Worm (Caenorhabditis elegans) whole organism, late embryonic: ENCODE data around the gene ndc-80.

ENCODE experiments used
- K09A11.1 ChIP-seq: sonication (generic microtip); optimal IDR thresholded peaks from 2 replicates; lab custom pipeline; 2017; ENCODE audit warnings: antibody characterized with exemption, mild to moderate bottlenecking, missing genetic modification characterization, missing compliant biosample characterization; ENCODE audit not compliant: insufficient read depth
- T23F11.4 ChIP-seq: fragments of 200-800 bp; sonication (Bioruptor generic); optimal IDR thresholded peaks from 2 replicates; lab custom pipeline; 2018; ENCODE audit warnings: mild to moderate bottlenecking, missing genetic modification characterization, missing compliant biosample characterization
- ahr-1 ChIP-seq: sonication (generic microtip); optimal IDR thresholded peaks from 2 replicates; lab custom pipeline; 2016; ENCODE audit warnings: missing genetic modification characterization, missing compliant biosample characterization
- ama-1 ChIP-seq: fragments of 150-350 bp; optimal IDR thresholded peaks from 2 replicates; lab custom pipeline; 2014
- ceh-14 ChIP-seq: sonication (generic microtip); optimal IDR thresholded peaks from 2 replicates; lab custom pipeline; 2016; ENCODE audit warnings: missing genotype, missing genetic modification characterization, missing compliant biosample characterization
- ceh-2 ChIP-seq: sonication (generic microtip); optimal IDR thresholded peaks from 2 replicates; lab custom pipeline; 2016; ENCODE audit warnings: missing genotype, missing genetic modification characterization, missing compliant biosample characterization
- ceh-24 ChIP-seq: sonication (generic microtip); optimal IDR thresholded peaks from 2 replicates; lab custom pipeline; 2016; ENCODE audit warnings: mild to moderate bottlenecking, missing genetic modification characterization, missing compliant biosample characterization
- ceh-31 ChIP-seq: sonication (generic microtip); optimal IDR thresholded peaks from 2 replicates; lab custom pipeline; 2016; ENCODE audit warnings: missing genetic modification characterization, missing compliant biosample characterization
- ceh-34 ChIP-seq: sonication (generic microtip); optimal IDR thresholded peaks from 2 replicates; lab custom pipeline; 2016; ENCODE audit warnings: mild to moderate bottlenecking, missing genetic modification characterization, missing compliant biosample characterization
- ceh-45 ChIP-seq: fragments of 200-800 bp; sonication (Bioruptor generic); IDR thresholded peaks from 2 replicates; pipeline ENCODE4 v1.3.6; 2022; ENCODE audit warnings: missing genetic modification reagents, missing genetic modification characterization, missing compliant biosample characterization
- ceh-9 ChIP-seq: sonication (generic microtip); optimal IDR thresholded peaks from 2 replicates; lab custom pipeline; 2016; ENCODE audit warnings: mild to moderate bottlenecking, missing genetic modification characterization, inconsistent platforms, missing compliant biosample characterization
- che-1 ChIP-seq: sonication (generic microtip); optimal IDR thresholded peaks from 2 replicates; lab custom pipeline; 2016; ENCODE audit warnings: mild to moderate bottlenecking, missing genetic modification characterization, missing compliant biosample characterization
- elt-2 ChIP-seq: sonication (generic microtip); optimal IDR thresholded peaks from 2 replicates; lab custom pipeline; 2016; ENCODE audit warnings: missing genetic modification reagents, missing genetic modification characterization, missing compliant biosample characterization
- ets-4 ChIP-seq: sonication (generic microtip); optimal IDR thresholded peaks from 2 replicates; lab custom pipeline; 2016; ENCODE audit warnings: missing genetic modification characterization, missing compliant biosample characterization
- eyg-1 ChIP-seq: sonication (generic microtip); optimal IDR thresholded peaks from 2 replicates; lab custom pipeline; 2016; ENCODE audit warnings: missing genotype, missing genetic modification characterization, missing compliant biosample characterization
- fkh-10 ChIP-seq: fragments of 150-350 bp; optimal IDR thresholded peaks from 2 replicates; lab custom pipeline; 2014; ENCODE audit warnings: missing biosample characterization, missing genetic modification reagents, missing genetic modification characterization
- fkh-6 ChIP-seq: sonication (generic microtip); optimal IDR thresholded peaks from 2 replicates; lab custom pipeline; 2016; ENCODE audit warnings: missing genetic modification characterization, missing compliant biosample characterization
- gmeb-2 ChIP-seq: sonication (generic microtip); optimal IDR thresholded peaks from 2 replicates; lab custom pipeline; 2016; ENCODE audit warnings: missing genetic modification characterization, inconsistent platforms, missing compliant biosample characterization
- hlh-13 ChIP-seq: fragments of 200-800 bp; sonication (Bioruptor generic); optimal IDR thresholded peaks from 2 replicates; lab custom pipeline; 2018; ENCODE audit warnings: mild to moderate bottlenecking, missing genetic modification characterization, missing compliant biosample characterization
- hlh-15 ChIP-seq: sonication (generic microtip); optimal IDR thresholded peaks from 2 replicates; lab custom pipeline; 2016; ENCODE audit warnings: missing genetic modification characterization, missing compliant biosample characterization
- hlh-30 ChIP-seq: sonication (generic microtip); optimal IDR thresholded peaks from 2 replicates; lab custom pipeline; 2017; ENCODE audit warnings: antibody characterized with exemption, missing genetic modification characterization, missing compliant biosample characterization; ENCODE audit not compliant: insufficient read depth
- lim-6 ChIP-seq: sonication (generic microtip); optimal IDR thresholded peaks from 2 replicates; lab custom pipeline; 2016; ENCODE audit warnings: missing genetic modification characterization, missing compliant biosample characterization
- lin-11 ChIP-seq: fragments of 200-800 bp; sonication (Bioruptor generic); optimal IDR thresholded peaks from 2 replicates; lab custom pipeline; 2018; ENCODE audit warnings: mild to moderate bottlenecking, missing genetic modification characterization, missing compliant biosample characterization
- madf-2 ChIP-seq: sonication (generic microtip); optimal IDR thresholded peaks from 2 replicates; lab custom pipeline; 2017; ENCODE audit warnings: missing genetic modification characterization, missing compliant biosample characterization
- mec-3 ChIP-seq: sonication (generic microtip); optimal IDR thresholded peaks from 2 replicates; lab custom pipeline; 2016; ENCODE audit warnings: borderline replicate concordance, missing genetic modification characterization, missing compliant biosample characterization
- nhr-11 ChIP-seq: fragments of 150-350 bp; optimal IDR thresholded peaks from 2 replicates; lab custom pipeline; 2014; ENCODE audit warnings: missing biosample characterization, missing genetic modification characterization
- nhr-232 ChIP-seq: sonication (generic microtip); optimal IDR thresholded peaks from 2 replicates; lab custom pipeline; 2016; ENCODE audit warnings: missing genetic modification characterization, missing compliant biosample characterization
- npax-4 ChIP-seq: sonication (generic microtip); optimal IDR thresholded peaks from 2 replicates; lab custom pipeline; 2016; ENCODE audit warnings: missing genetic modification characterization, missing compliant biosample characterization
- odd-2 ChIP-seq: sonication (generic microtip); optimal IDR thresholded peaks from 2 replicates; lab custom pipeline; 2017; ENCODE audit warnings: antibody characterized with exemption, mild to moderate bottlenecking, missing genetic modification characterization, missing compliant biosample characterization
- pag-3 ChIP-seq: sonication (generic microtip); optimal IDR thresholded peaks from 2 replicates; lab custom pipeline; 2016; ENCODE audit warnings: missing compliant biosample characterization, missing genetic modification characterization, borderline replicate concordance
- pat-9 ChIP-seq: fragments of 200-800 bp; sonication (Bioruptor generic); optimal IDR thresholded peaks from 2 replicates; lab custom pipeline; 2018; ENCODE audit warnings: mild to moderate bottlenecking, missing genetic modification characterization, moderate library complexity, missing compliant biosample characterization
- pax-1 ChIP-seq: fragments of 150-350 bp; optimal IDR thresholded peaks from 2 replicates; lab custom pipeline; 2014; ENCODE audit warnings: missing biosample characterization, missing genetic modification characterization
- pha-4 ChIP-seq: fragments of 150-350 bp; optimal IDR thresholded peaks from 2 replicates; lab custom pipeline; 2018; ENCODE audit warnings: missing biosample characterization, missing genetic modification reagents, missing genetic modification characterization
- ref-2 ChIP-seq: sonication (generic microtip); optimal IDR thresholded peaks from 2 replicates; lab custom pipeline; 2016; ENCODE audit warnings: missing genetic modification characterization, missing compliant biosample characterization
- sox-4 ChIP-seq: sonication (generic microtip); optimal IDR thresholded peaks from 2 replicates; lab custom pipeline; 2017; ENCODE audit warnings: mild to moderate bottlenecking, missing genetic modification characterization, inconsistent platforms, missing compliant biosample characterization
- syd-9 ChIP-seq: sonication (generic microtip); optimal IDR thresholded peaks from 2 replicates; lab custom pipeline; 2016; ENCODE audit warnings: mild to moderate bottlenecking, missing genetic modification characterization, moderate library complexity, missing compliant biosample characterization
- tbx-2 ChIP-seq: sonication (generic microtip); optimal IDR thresholded peaks from 2 replicates; lab custom pipeline; 2016; ENCODE audit warnings: missing genetic modification characterization, missing compliant biosample characterization
- ttx-3 ChIP-seq: sonication (generic microtip); optimal IDR thresholded peaks from 2 replicates; lab custom pipeline; 2016; ENCODE audit warnings: missing genetic modification reagents, missing genetic modification characterization, missing compliant biosample characterization
- unc-42 ChIP-seq: sonication (generic microtip); optimal IDR thresholded peaks from 2 replicates; lab custom pipeline; 2016; ENCODE audit warnings: missing genotype, missing genetic modification characterization, missing compliant biosample characterization
- unc-55 ChIP-seq: sonication (generic microtip); optimal IDR thresholded peaks from 2 replicates; lab custom pipeline; 2017; ENCODE audit warnings: missing biosample characterization, missing genetic modification reagents, missing genetic modification characterization

Gene ndc-80

DNA sequence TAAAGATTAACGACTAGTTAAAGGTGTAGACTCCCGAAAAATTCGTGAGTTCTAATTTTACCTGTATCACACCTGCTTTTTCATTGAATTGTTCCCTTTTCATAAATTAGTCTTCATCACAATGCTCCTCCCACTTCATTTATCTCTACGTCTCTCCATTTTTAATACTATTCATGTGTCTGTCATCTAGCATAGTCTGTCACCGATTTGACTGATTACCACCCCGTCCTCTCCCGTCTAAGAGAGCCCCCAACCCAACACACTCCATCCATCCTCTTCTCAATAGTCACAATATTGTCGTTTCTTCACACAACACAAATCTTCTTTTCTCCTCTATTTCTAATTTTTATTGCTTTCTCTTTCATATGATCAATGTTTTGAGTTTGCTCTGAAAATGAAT, 20.8 kb upstream of the ndc-80 start:
- TF ChIP-seq ceh-9: no peak
- TF ChIP-seq unc-55 (GFP tag; lab: Kevin White, UChicago): peak; percentile 99
- no peak for TF ChIP-seq unc-42 (tag; lab: Kevin White, UChicago)

DNA sequence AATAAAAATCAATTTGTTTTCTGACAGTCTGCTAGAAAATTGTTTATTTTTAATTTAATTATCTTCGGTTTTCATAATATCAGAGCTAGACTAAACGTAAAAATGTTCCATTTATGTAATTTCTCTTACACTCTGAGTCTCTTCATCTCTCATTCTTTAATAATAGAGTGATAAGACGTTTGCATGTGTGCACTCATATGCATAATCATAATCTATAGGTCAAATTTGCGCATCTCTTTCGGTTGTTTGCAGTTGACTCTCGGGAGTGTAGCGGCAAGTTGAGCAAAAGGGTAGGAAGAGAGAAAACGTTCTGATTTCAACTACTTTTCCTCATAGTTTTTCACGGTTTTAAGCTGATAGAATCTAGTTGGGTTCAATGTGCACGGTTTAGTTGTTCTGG, 19.5 kb upstream of the ndc-80 start:
- TF ChIP-seq lin-11 (tag; lab: Kevin White, UChicago) (no peak), pha-4 (tag; lab: Kevin White, UChicago) (no peak), ceh-45 (GFP tag; lab: Robert Waterston, UW) (no peak), ceh-34 (tag; lab: Kevin White, UChicago) (no peak), T23F11.4 (GFP tag; lab: Kevin White, UChicago) (no peak), ama-1 (lab: Kevin White, UChicago) (no peak), ahr-1 (tag; lab: Kevin White, UChicago) (no peak), syd-9 (tag; lab: Kevin White, UChicago) (no peak), mec-3 (tag; lab: Kevin White, UChicago) (no peak), ets-4 (tag; lab: Kevin White, UChicago) (no peak), unc-55 (GFP tag; lab: Kevin White, UChicago) (no peak), elt-2 (tag; lab: Kevin White, UChicago) (peak; percentile 54), ceh-9 (no peak), eyg-1 (tag; lab: Kevin White, UChicago) (no peak), pax-1 (tag; lab: Kevin White, UChicago) (peak; percentile 38), gmeb-2 (tag; lab: Kevin White, UChicago) (no peak)

DNA sequence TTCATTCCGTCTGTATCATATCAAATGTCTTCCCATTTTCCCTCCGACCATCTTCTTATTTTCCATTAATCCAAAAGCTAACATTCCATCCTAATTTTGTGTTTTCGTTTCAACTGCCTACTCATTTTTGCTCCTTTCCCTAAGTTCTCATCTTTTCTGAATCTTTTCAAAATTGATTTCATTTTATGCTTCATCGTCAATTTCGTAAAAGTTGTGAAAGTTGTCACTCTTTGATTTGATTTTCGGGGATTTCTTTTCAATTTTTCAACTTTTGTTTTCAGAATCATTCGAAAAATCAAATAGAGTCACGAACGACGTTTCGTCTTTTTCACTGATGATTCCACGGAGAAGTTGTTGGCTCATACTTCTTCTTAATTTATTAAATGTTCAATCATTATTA, 18.4 kb upstream of the ndc-80 start, which contains the start of gene cwn-2:
Gene cwn-2 (plus strand): TSS at position 276 of the 400 bp plus-strand sequence.
- peak; percentile 11 for TF ChIP-seq unc-42 (tag; lab: Kevin White, UChicago)
- no peak for TF ChIP-seq ttx-3 (tag; lab: Kevin White, UChicago)
- TF ChIP-seq nhr-11 (tag; lab: Kevin White, UChicago): no peak
- TF ChIP-seq K09A11.1 (tag; lab: Kevin White, UChicago): no peak
- no peak for TF ChIP-seq lin-11 (tag; lab: Kevin White, UChicago)
- TF ChIP-seq fkh-6 (tag; lab: Kevin White, UChicago): no peak
- no peak for TF ChIP-seq npax-4

DNA sequence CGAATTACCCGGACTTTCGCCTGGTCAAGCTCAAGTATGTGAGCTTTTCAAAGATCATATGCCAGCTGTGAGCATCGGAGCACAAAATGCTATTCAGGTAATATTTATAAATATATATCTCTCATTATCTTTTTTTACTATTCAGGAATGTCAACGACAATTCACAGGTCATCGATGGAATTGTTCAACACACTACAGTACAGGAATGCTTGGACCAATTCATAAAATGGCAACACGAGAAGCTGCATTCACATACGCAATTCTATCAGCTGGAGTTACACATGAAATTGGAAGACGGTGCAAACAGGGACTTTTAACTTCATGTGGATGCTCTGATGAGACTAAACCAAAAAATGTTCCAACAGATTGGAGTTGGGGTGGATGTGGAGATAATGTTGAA, 17.7 kb upstream of the ndc-80 start:
- TF ChIP-seq ceh-14 (tag; lab: Kevin White, UChicago) (no peak), ama-1 (lab: Kevin White, UChicago) (no peak), hlh-15 (tag; lab: Kevin White, UChicago) (no peak), pag-3 (no peak), tbx-2 (no peak), pax-1 (tag; lab: Kevin White, UChicago) (no peak), fkh-6 (tag; lab: Kevin White, UChicago) (no peak), nhr-232 (tag; lab: Kevin White, UChicago) (no peak), unc-42 (tag; lab: Kevin White, UChicago) (no peak), odd-2 (tag; lab: Kevin White, UChicago) (no peak), ref-2 (tag; lab: Kevin White, UChicago) (no peak), ceh-31 (no peak), ceh-24 (tag; lab: Kevin White, UChicago) (no peak), elt-2 (tag; lab: Kevin White, UChicago) (no peak), ceh-2 (tag; lab: Kevin White, UChicago) (no peak), ceh-45 (GFP tag; lab: Robert Waterston, UW) (no peak), mec-3 (tag; lab: Kevin White, UChicago) (no peak), ets-4 (tag; lab: Kevin White, UChicago) (no peak)

DNA sequence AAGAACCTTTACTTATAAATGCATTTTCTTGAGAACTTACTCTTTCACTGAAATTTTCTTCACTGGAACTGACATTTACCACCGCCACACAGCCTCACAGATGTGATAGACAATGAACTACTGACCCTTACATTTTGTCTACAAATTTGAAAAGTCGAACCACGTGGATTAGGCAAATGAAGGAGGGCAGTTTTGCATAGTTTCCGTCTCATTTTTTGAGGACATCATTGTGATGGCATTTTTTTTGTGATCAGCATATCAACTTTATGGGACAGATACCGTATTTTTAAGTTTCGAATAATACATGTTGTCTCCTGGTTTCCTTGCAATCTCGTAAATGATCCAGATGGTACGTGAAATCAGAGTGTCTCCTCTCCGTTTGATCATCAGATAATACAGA, 13.4 kb upstream of the ndc-80 start, which contains the start of gene W01B6.3:
Gene W01B6.3 (minus strand): TSS at position 101 of the 400 bp plus-strand sequence.
- TF ChIP-seq unc-55 (GFP tag; lab: Kevin White, UChicago) (no peak), sox-4 (tag; lab: Kevin White, UChicago) (no peak), ceh-9 (no peak), pha-4 (tag; lab: Kevin White, UChicago) (no peak), lin-11 (tag; lab: Kevin White, UChicago) (no peak), ceh-2 (tag; lab: Kevin White, UChicago) (no peak), hlh-13 (GFP tag; lab: Kevin White, UChicago) (no peak), hlh-30 (tag; lab: Kevin White, UChicago) (no peak), gmeb-2 (tag; lab: Kevin White, UChicago) (no peak), ceh-34 (tag; lab: Kevin White, UChicago) (no peak), ceh-14 (tag; lab: Kevin White, UChicago) (no peak), lim-6 (tag; lab: Kevin White, UChicago) (no peak), madf-2 (tag; lab: Kevin White, UChicago) (no peak), pat-9 (tag; lab: Kevin White, UChicago) (no peak), che-1 (tag; lab: Kevin White, UChicago) (no peak), fkh-10 (no peak), pag-3 (no peak)
- TF ChIP-seq, all 69 proteins: peak for 0
